Fruit fly (Drosophila melanogaster) whole organism, prepupa: Measurements from ENCODE around the gene Jhbp4.

Source experiments
- CG11294 ChIP-seq: fragments of 200-800 bp; sonication (Bioruptor generic); IDR thresholded peaks from 2 replicates; pipeline ENCODE4 v1.3.6; 2022; ENCODE audit warnings: missing biosample characterization, missing genetic modification characterization
- CG15336 ChIP-seq: fragments of 200-800 bp; sonication (Bioruptor generic); IDR thresholded peaks from 2 replicates; pipeline ENCODE4 v1.3.6; 2022; ENCODE audit warnings: missing biosample characterization, missing genetic modification characterization
- CG16779 ChIP-seq: fragments of 200-800 bp; sonication (Bioruptor generic); optimal IDR thresholded peaks from 3 replicates; lab custom pipeline; 2017; ENCODE audit warnings: missing biosample characterization, mild to moderate bottlenecking, missing genetic modification characterization
- CG31627 ChIP-seq: fragments of 200-800 bp; sonication (Bioruptor generic); optimal IDR thresholded peaks from 3 replicates; lab custom pipeline; 2016; ENCODE audit warnings: missing biosample characterization, missing genetic modification characterization
- CG6276 ChIP-seq: fragments of 200-800 bp; sonication (Bioruptor generic); optimal IDR thresholded peaks from 2 replicates; lab custom pipeline; 2017; ENCODE audit warnings: missing biosample characterization, mild to moderate bottlenecking, missing genetic modification characterization
- Hr4 ChIP-seq: fragments of 200-800 bp; sonication (Bioruptor generic); optimal IDR thresholded peaks from 3 replicates; lab custom pipeline; 2016; ENCODE audit warnings: missing biosample characterization, missing genetic modification characterization
- Met ChIP-seq: fragments of 200-800 bp; sonication (Bioruptor generic); optimal IDR thresholded peaks from 3 replicates; lab custom pipeline; 2016; ENCODE audit warnings: missing biosample characterization, missing genetic modification characterization
- achi ChIP-seq: fragments of 200-800 bp; sonication (Bioruptor generic); optimal IDR thresholded peaks from 3 replicates; lab custom pipeline; 2016; ENCODE audit warnings: missing biosample characterization, missing genetic modification characterization
- acj6 ChIP-seq: fragments of 200-800 bp; sonication (Bioruptor generic); optimal IDR thresholded peaks from 3 replicates; lab custom pipeline; 2016; ENCODE audit warnings: missing biosample characterization, missing genetic modification characterization

- TF ChIP-seq achi (no peak), acj6 (GFP tag; lab: Kevin White, UChicago) (no peak), CG6276 (GFP tag; lab: Kevin White, UChicago) (no peak), CG15336 (GFP tag; lab: Robert Waterston, UW) (no peak), CG11294 (GFP tag; lab: Robert Waterston, UW) (no peak), CG31627 (GFP tag; lab: Kevin White, UChicago) (no peak), Met (GFP tag; lab: Kevin White, UChicago) (no peak), Hr4 (GFP tag; lab: Kevin White, UChicago) (no peak), CG16779 (tag; lab: Kevin White, UChicago) (no peak)
Measured at dm6 chr3R:16074122-16074521, 30.8 kb downstream of the Jhbp4 start.
